Worm (Caenorhabditis elegans): Measurements from ENCODE around the gene dos-1.

The dos-1 gene

ce11 chrIII:9089325-9089823, 14.4 kb upstream of the dos-1 start, which contains the start of the genes mccc-2 and mrpl-44:
Gene mccc-2 (minus strand): TSS chrIII:9089375.
Gene mrpl-44 (minus strand): TSS chrIII:9089375.
- TF ChIP-seq lin-15B (tag; optimal IDR thresholded peaks at IDR 0.05) (peak; percentile 45), egl-5 (tag; optimal IDR thresholded peaks at IDR 0.05) (no peak)

ce11 chrIII:9091392-9092291, 12.1 kb upstream of the dos-1 start, which contains the start of gene glp-1:
Gene glp-1 (plus strand): TSS chrIII:9092241.
- TF ChIP-seq nhr-237 (tag; optimal IDR thresholded peaks at IDR 0.05) = no peak
- no peak for TF ChIP-seq ceh-28 (tag; optimal IDR thresholded peaks at IDR 0.05)
- peak; percentile 68 for TF ChIP-seq egl-5 (tag; optimal IDR thresholded peaks at IDR 0.05)
- no peak for TF ChIP-seq nhr-12 (tag; optimal IDR thresholded peaks at IDR 0.05)
- no peak for TF ChIP-seq nhr-76 (tag; optimal IDR thresholded peaks at IDR 0.05)

- TF ChIP-seq nhr-25 (tag; optimal IDR thresholded peaks at IDR 0.05) = no peak
- TF ChIP-seq tbx-2 (tag; optimal IDR thresholded peaks at IDR 0.05) = no peak
- no peak for TF ChIP-seq nhr-28 (tag; optimal IDR thresholded peaks at IDR 0.05)
- no peak for TF ChIP-seq nhr-43 (tag; optimal IDR thresholded peaks at IDR 0.05; ENCODE audit: poor library complexity, severe bottlenecking)
- TF ChIP-seq nhr-11 (tag; optimal IDR thresholded peaks at IDR 0.05) = no peak
- no peak for TF ChIP-seq elt-3 (tag; optimal IDR thresholded peaks at IDR 0.05)
- no peak for TF ChIP-seq skn-1 (tag; optimal IDR thresholded peaks at IDR 0.05)
- TF ChIP-seq pha-4 (tag; optimal IDR thresholded peaks at IDR 0.05) = no peak
- TF ChIP-seq egl-27 (tag; optimal IDR thresholded peaks at IDR 0.05) = no peak
- no peak for TF ChIP-seq ceh-16 (tag; optimal IDR thresholded peaks at IDR 0.05)
- TF ChIP-seq mdl-1 (tag; optimal IDR thresholded peaks at IDR 0.05) = no peak
- no peak for TF ChIP-seq sea-2 (GFP tag; optimal IDR thresholded peaks at IDR 0.05)
- TF ChIP-seq fos-1 (tag; optimal IDR thresholded peaks at IDR 0.05) = no peak
- no peak for TF ChIP-seq aly-2 (tag; optimal IDR thresholded peaks at IDR 0.05)
- TF ChIP-seq lin-15B (tag; optimal IDR thresholded peaks at IDR 0.05) = no peak
These were observed 2.5 kb upstream of the dos-1 start, which contains the start of gene ZK507.1 for ce11 chrIII:9101212-9101611. Gene ZK507.1 (minus strand): TSS chrIII:9101312.

- TF ChIP-seq pqm-1 (tag; optimal IDR thresholded peaks at IDR 0.05) (peak; percentile 26), elt-2 (tag; optimal IDR thresholded peaks at IDR 0.05) (peak; percentile 34), ama-1 (optimal IDR thresholded peaks at IDR 0.05) (peak; percentile 30), skn-1 (tag; optimal IDR thresholded peaks at IDR 0.05) (peak; percentile 17), nhr-77 (tag; optimal IDR thresholded peaks at IDR 0.05) (no peak), eor-1 (tag; optimal IDR thresholded peaks at IDR 0.05) (no peak), nhr-43 (tag; optimal IDR thresholded peaks at IDR 0.05; ENCODE audit: poor library complexity, severe bottlenecking) (peak; percentile 24), egl-5 (tag; optimal IDR thresholded peaks at IDR 0.05) (no peak), ZK546.5 (tag; optimal IDR thresholded peaks at IDR 0.05) (no peak), daf-12 (tag; optimal IDR thresholded peaks at IDR 0.05) (no peak), lin-39 (tag; optimal IDR thresholded peaks at IDR 0.05) (peak; percentile 19), nhr-23 (tag; optimal IDR thresholded peaks at IDR 0.05) (no peak), nhr-25 (tag; optimal IDR thresholded peaks at IDR 0.05) (peak; percentile 9), lsy-12 (tag; optimal IDR thresholded peaks at IDR 0.05) (peak; percentile 15), tbx-2 (tag; optimal IDR thresholded peaks at IDR 0.05) (no peak)
These were observed 317 bp downstream of the dos-1 start for ce11 chrIII:9104060-9104459.

- no peak for TF ChIP-seq ceh-82 (tag; optimal IDR thresholded peaks at IDR 0.05)
- no peak for TF ChIP-seq nhr-67 (tag; optimal IDR thresholded peaks at IDR 0.05)
- TF ChIP-seq mdl-1 (tag; optimal IDR thresholded peaks at IDR 0.05) = no peak
- no peak for TF ChIP-seq egl-27 (tag; optimal IDR thresholded peaks at IDR 0.05)
- TF ChIP-seq nhr-12 (tag; optimal IDR thresholded peaks at IDR 0.05) = no peak
- no peak for TF ChIP-seq pha-4 (tag; optimal IDR thresholded peaks at IDR 0.05)
- no peak for TF ChIP-seq fkh-2 (tag; optimal IDR thresholded peaks at IDR 0.05)
- no peak for TF ChIP-seq unc-62 (GFP tag; optimal IDR thresholded peaks at IDR 0.05)
These were observed 1.9 kb downstream of the dos-1 start for ce11 chrIII:9105653-9106052.

Measured in whole organism, L3 larva.